Worm (Caenorhabditis elegans) whole organism, L1 larva: ENCODE results near the gene F38A1.15.

Source experiments
- grh-1 ChIP-seq: fragments of 200-800 bp; sonication (Bioruptor generic); IDR thresholded peaks from 2 replicates; pipeline ENCODE4 v1.3.6; 2022; ENCODE audit warnings: missing genetic modification reagents, missing genetic modification characterization, missing compliant biosample characterization
- lin-13 ChIP-seq: fragments of 150-350 bp; optimal IDR thresholded peaks from 2 replicates; lab custom pipeline; 2014; ENCODE audit warnings: missing biosample characterization, missing genetic modification reagents, missing genetic modification characterization
- lir-3 ChIP-seq: sonication (generic microtip); optimal IDR thresholded peaks from 2 replicates; lab custom pipeline; 2016; ENCODE audit warnings: mild to moderate bottlenecking, missing genetic modification characterization, moderate library complexity, missing compliant biosample characterization; ENCODE audit not compliant: poor library complexity
- mdl-1 ChIP-seq, 2 experiments: fragments of 150-350 bp; optimal IDR thresholded peaks; 2 replicates each; lab custom pipeline; 2014 to 2017; ENCODE audit warnings: missing biosample characterization in 2 of 2, missing genetic modification characterization in 2 of 2, inconsistent platforms in 1 of 2
- nhr-12 ChIP-seq: sonication (generic microtip); optimal IDR thresholded peaks from 2 replicates; lab custom pipeline; 2017; ENCODE audit warnings: missing biosample characterization, missing genetic modification characterization
- nhr-47 ChIP-seq: sonication (generic microtip); optimal IDR thresholded peaks from 2 replicates; lab custom pipeline; 2016; ENCODE audit warnings: mild to moderate bottlenecking, missing genetic modification characterization, moderate library complexity, missing compliant biosample characterization
- nhr-77 ChIP-seq: fragments of 150-350 bp; optimal IDR thresholded peaks from 2 replicates; lab custom pipeline; 2014; ENCODE audit warnings: missing biosample characterization, missing genetic modification characterization
- nhr-85 ChIP-seq: sonication (generic microtip); peaks from one replicate; lab custom pipeline; 2016; ENCODE audit warnings: missing genetic modification characterization, inconsistent platforms, missing compliant biosample characterization
- snpc-4 ChIP-seq: fragments of 150-350 bp; optimal IDR thresholded peaks from 2 replicates; lab custom pipeline; 2014; ENCODE audit warnings: missing biosample characterization, missing genetic modification characterization

- TF ChIP-seq nhr-12 (tag; lab: Kevin White, UChicago) (no peak), lin-13 (GFP tag; lab: Kevin White, UChicago) (no peak), grh-1 (GFP tag; lab: Robert Waterston, UW) (no peak), mdl-1 (tag; optimal IDR thresholded peaks at IDR 0.05; lab: Kevin White, UChicago) (no peak), nhr-47 (no peak), nhr-77 (no peak), nhr-85 (no peak), snpc-4 (tag; lab: Kevin White, UChicago) (no peak), lir-3 (no peak)
Observed at ce11 chrIV:1192765-1193164, 50.4 kb downstream of the F38A1.15 start, which contains the start of gene spl-3.
